Worm (Caenorhabditis elegans): ENCODE measurements around the gene egl-10.

egl-10 gene

DNA sequence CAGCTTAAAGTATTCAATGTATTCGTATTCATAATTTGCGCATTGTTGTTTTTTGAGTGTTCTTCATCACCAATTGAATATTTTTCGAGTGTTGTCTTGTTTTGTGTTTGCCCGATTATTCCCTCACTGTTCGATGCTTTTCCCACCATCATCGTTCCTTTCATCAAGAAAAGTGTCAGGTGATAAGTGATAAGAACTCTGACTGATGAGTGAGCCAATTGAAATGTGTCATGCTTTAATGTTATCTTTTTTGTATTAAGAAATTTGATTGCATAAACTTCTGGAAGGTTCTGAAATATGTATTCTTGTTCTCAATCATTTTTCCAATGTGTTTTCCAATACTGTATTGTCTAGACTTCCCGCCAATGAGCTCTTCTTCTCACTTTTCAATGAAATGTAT, 12.6 kb upstream of the egl-10 start:
- no peak for TF ChIP-seq hmg-4 (GFP tag; optimal IDR thresholded peaks at IDR 0.05)
- TF ChIP-seq scrt-1 (GFP tag; IDR thresholded peaks at IDR 0.05): no peak
- no peak for TF ChIP-seq tra-4 (tag; optimal IDR thresholded peaks at IDR 0.05)
- TF ChIP-seq F13C5.2 (tag; optimal IDR thresholded peaks at IDR 0.05): no peak
- no peak for TF ChIP-seq flt-1 (GFP tag; IDR thresholded peaks at IDR 0.05)
- TF ChIP-seq aly-1 (tag; optimal IDR thresholded peaks at IDR 0.05): no peak
- TF ChIP-seq tbx-11 (GFP tag; IDR thresholded peaks at IDR 0.05): no peak
- no peak for TF ChIP-seq hnd-1 (tag; optimal IDR thresholded peaks at IDR 0.05)
- TF ChIP-seq ceh-36 (tag; optimal IDR thresholded peaks at IDR 0.05): no peak
- TF ChIP-seq ets-7 (tag; optimal IDR thresholded peaks at IDR 0.05): no peak
- TF ChIP-seq sea-1 (GFP tag; conservative IDR thresholded peaks at IDR 0.05): no peak

DNA sequence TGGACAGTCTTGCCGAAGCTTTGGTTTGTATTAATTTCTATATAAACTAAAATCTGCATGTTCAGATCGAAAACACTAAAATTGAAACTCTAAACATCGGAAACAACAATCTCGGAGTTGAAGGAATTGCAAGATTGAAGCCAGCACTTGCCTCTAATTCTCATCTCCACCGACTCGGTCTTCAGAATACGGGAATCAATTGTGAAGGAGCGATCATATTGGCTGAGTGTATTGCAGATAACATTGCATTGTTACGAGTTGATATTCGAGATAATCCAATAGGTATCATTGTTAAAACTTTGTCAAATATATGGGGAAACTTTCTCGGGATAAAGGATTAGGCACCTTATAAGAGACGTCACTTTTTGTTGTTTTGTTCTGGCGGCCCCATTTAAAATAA, 7.5 kb upstream of the egl-10 start:
- TF ChIP-seq B0310.2 (tag; optimal IDR thresholded peaks at IDR 0.05) (no peak), F13C5.2 (tag; optimal IDR thresholded peaks at IDR 0.05) (no peak), tbx-11 (GFP tag; IDR thresholded peaks at IDR 0.05) (no peak), sea-1 (GFP tag; conservative IDR thresholded peaks at IDR 0.05) (no peak), ama-1 (optimal IDR thresholded peaks at IDR 0.05) (no peak), tra-4 (tag; optimal IDR thresholded peaks at IDR 0.05) (no peak), ceh-13 (GFP tag; optimal IDR thresholded peaks at IDR 0.05) (no peak), pes-1 (GFP tag; IDR thresholded peaks at IDR 0.05) (no peak), hmbx-1 (tag; optimal IDR thresholded peaks at IDR 0.05) (no peak), ets-7 (tag; optimal IDR thresholded peaks at IDR 0.05) (no peak), hmg-4 (GFP tag; optimal IDR thresholded peaks at IDR 0.05) (no peak), aly-1 (tag; optimal IDR thresholded peaks at IDR 0.05) (no peak), ceh-36 (tag; optimal IDR thresholded peaks at IDR 0.05) (no peak), hnd-1 (tag; optimal IDR thresholded peaks at IDR 0.05) (no peak), flt-1 (GFP tag; IDR thresholded peaks at IDR 0.05) (no peak), tbx-37 (GFP tag; conservative IDR thresholded peaks at IDR 0.05) (no peak), scrt-1 (GFP tag; IDR thresholded peaks at IDR 0.05) (no peak)

DNA sequence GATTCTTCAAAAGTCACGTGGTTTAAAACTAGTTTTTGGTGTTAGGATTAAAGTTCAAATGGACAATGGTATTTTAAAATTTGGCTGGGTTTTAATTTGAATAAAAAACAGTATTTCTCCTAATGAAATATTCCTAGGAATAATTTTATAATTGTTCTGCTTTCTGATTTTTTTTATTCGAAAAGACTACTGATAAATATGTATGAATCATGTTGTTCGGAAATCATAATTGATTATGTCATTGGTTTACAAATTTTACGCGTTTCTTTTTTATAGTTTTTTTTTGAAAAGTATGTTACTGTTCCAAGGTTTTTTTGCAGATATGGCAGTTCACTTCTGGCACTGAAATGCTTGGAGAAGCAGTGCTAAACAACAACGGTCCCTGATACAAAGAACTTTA, 5.6 kb upstream of the egl-10 start, which contains the start of gene F28C1.3:
TSS of gene F28C1.3 (plus strand) at position 301 of the 400 bp plus-strand sequence.
- no peak for TF ChIP-seq B0310.2 (tag; optimal IDR thresholded peaks at IDR 0.05)
- TF ChIP-seq ceh-36 (tag; optimal IDR thresholded peaks at IDR 0.05): no peak
- TF ChIP-seq hmg-4 (GFP tag; optimal IDR thresholded peaks at IDR 0.05): no peak
- no peak for TF ChIP-seq aly-1 (tag; optimal IDR thresholded peaks at IDR 0.05)
- no peak for TF ChIP-seq ama-1 (optimal IDR thresholded peaks at IDR 0.05)
- TF ChIP-seq ceh-13 (GFP tag; optimal IDR thresholded peaks at IDR 0.05): no peak
- TF ChIP-seq hmbx-1 (tag; optimal IDR thresholded peaks at IDR 0.05): no peak
- no peak for TF ChIP-seq tbx-37 (GFP tag; conservative IDR thresholded peaks at IDR 0.05)
- TF ChIP-seq flt-1 (GFP tag; IDR thresholded peaks at IDR 0.05): no peak
- no peak for TF ChIP-seq tbx-11 (GFP tag; IDR thresholded peaks at IDR 0.05)
- TF ChIP-seq tra-4 (tag; optimal IDR thresholded peaks at IDR 0.05): no peak
- no peak for TF ChIP-seq hnd-1 (tag; optimal IDR thresholded peaks at IDR 0.05)

DNA sequence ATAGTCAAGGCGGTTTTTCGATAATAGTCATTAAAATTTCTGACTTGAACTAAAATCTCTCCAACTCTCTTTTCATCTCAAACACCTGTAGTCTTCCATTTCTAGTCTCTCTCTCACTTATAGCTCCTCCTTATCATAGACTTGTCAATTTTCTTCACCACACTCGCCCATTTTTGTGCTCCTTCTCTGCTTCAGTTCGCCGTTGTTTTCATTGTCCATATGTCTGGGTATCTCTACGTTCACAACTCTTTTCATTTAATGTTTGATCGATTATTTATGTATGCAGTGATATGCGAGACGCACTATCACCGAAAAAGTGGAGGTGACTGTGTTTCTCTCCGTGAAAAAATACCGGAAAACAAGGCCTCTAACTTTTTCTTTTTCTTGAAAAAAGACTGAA, 4.9 kb upstream of the egl-10 start:
- TF ChIP-seq flt-1 (GFP tag; IDR thresholded peaks at IDR 0.05) (no peak), ceh-13 (GFP tag; optimal IDR thresholded peaks at IDR 0.05) (no peak), hmg-4 (GFP tag; optimal IDR thresholded peaks at IDR 0.05) (no peak), B0310.2 (tag; optimal IDR thresholded peaks at IDR 0.05) (no peak)

DNA sequence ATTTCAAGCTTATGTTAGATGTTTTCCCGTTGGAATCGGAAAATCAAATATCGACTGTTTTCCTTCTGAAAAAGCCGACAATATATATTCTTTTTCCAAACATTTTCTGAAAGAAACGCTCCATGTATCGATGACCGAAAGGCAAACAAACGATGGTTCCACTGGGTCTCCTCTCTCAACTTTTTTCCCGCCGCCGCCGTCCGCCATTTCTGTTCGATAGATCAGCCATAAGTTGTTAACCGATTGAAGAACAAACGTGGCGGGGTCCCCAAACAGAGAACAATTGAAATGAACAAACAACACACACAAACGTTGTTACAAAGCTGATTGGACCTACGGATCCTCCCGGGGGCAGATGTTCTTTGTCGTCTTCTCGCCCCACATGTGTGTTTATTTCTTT, 3.8 kb upstream of the egl-10 start:
- TF ChIP-seq aly-1 (tag; optimal IDR thresholded peaks at IDR 0.05): no peak
- TF ChIP-seq hmg-4 (GFP tag; optimal IDR thresholded peaks at IDR 0.05): no peak
- no peak for TF ChIP-seq F13C5.2 (tag; optimal IDR thresholded peaks at IDR 0.05)
- no peak for TF ChIP-seq ama-1 (optimal IDR thresholded peaks at IDR 0.05)
- no peak for TF ChIP-seq tbx-11 (GFP tag; IDR thresholded peaks at IDR 0.05)
- no peak for TF ChIP-seq flt-1 (GFP tag; IDR thresholded peaks at IDR 0.05)
- TF ChIP-seq tbx-37 (GFP tag; conservative IDR thresholded peaks at IDR 0.05): no peak

DNA sequence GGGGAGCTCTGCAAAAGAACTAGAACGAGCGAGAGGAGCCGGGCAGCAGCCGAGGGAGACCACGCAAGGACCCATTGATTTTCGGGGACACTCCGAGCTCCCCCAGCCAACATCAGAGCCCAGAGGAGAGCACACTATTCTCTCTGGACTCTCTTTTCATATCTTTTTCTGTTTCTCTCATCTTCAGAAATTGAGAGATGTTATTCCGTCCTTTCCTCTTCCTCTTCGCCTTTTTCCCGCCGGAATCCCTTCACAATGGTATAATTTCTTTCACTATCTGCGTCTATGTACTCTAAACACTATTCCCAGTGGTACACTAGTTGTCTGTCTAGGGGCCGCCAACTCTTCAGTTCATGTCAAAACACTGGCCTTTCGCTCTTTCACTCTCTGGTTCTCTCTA, 2.6 kb upstream of the egl-10 start:
- TF ChIP-seq hmg-4 (GFP tag; optimal IDR thresholded peaks at IDR 0.05) (peak; percentile 43), pes-1 (GFP tag; IDR thresholded peaks at IDR 0.05) (no peak), tra-4 (tag; optimal IDR thresholded peaks at IDR 0.05) (no peak)

DNA sequence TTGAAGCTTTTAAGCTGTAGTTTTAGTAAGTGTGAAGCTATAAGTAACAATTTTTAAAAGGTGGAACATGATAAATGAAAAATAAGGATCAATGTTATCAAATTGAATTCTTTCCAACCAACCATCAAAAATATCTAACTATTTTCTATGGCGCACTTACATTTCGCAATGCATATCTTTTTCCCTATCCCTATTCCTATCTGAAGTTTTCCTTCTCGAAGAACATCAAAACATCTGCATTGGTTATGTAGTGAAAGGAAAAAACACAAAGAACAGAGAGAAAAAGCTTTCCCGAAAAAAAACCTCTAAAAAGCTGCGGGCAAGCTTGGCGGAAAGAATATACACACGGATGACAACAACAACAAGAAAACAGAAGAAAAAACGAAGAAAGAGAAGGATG, 2.2 kb downstream of the egl-10 start:
- no peak for TF ChIP-seq tbx-11 (GFP tag; IDR thresholded peaks at IDR 0.05)
- no peak for TF ChIP-seq ets-7 (tag; optimal IDR thresholded peaks at IDR 0.05)
- TF ChIP-seq hmbx-1 (tag; optimal IDR thresholded peaks at IDR 0.05): no peak
- TF ChIP-seq pes-1 (GFP tag; IDR thresholded peaks at IDR 0.05): no peak
- no peak for TF ChIP-seq scrt-1 (GFP tag; IDR thresholded peaks at IDR 0.05)
- no peak for TF ChIP-seq tra-4 (tag; optimal IDR thresholded peaks at IDR 0.05)
- no peak for TF ChIP-seq flt-1 (GFP tag; IDR thresholded peaks at IDR 0.05)
- TF ChIP-seq ama-1 (optimal IDR thresholded peaks at IDR 0.05): no peak
- TF ChIP-seq hnd-1 (tag; optimal IDR thresholded peaks at IDR 0.05): no peak
- TF ChIP-seq B0310.2 (tag; optimal IDR thresholded peaks at IDR 0.05): no peak
- TF ChIP-seq ceh-13 (GFP tag; optimal IDR thresholded peaks at IDR 0.05): no peak
- no peak for TF ChIP-seq tbx-37 (GFP tag; conservative IDR thresholded peaks at IDR 0.05)
- TF ChIP-seq F13C5.2 (tag; optimal IDR thresholded peaks at IDR 0.05): no peak
- no peak for TF ChIP-seq sea-1 (GFP tag; conservative IDR thresholded peaks at IDR 0.05)
- no peak for TF ChIP-seq ceh-36 (tag; optimal IDR thresholded peaks at IDR 0.05)
- TF ChIP-seq aly-1 (tag; optimal IDR thresholded peaks at IDR 0.05): no peak
- TF ChIP-seq hmg-4 (GFP tag; optimal IDR thresholded peaks at IDR 0.05): no peak

DNA sequence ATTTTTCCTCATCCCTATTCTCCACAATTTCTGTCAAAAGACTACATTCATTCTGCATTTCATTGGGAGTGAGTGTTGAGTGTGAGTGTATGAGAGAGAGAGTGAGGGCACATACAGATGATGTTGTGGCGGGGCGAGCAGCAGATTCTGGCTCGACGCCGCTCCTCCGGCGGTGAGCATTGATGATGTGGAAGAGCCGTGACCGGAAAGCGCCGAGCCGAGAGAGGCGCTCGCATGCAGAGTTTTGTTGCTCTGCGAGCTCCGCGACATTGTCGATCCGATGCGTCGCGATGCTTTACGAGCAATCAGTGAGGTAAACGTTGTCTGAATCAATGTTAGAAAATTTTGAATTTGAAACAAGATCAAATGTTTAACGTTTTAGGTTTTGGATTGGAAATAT, 7.1 kb downstream of the egl-10 start:
- no peak for TF ChIP-seq flt-1 (GFP tag; IDR thresholded peaks at IDR 0.05)
- TF ChIP-seq tra-4 (tag; optimal IDR thresholded peaks at IDR 0.05): no peak
- TF ChIP-seq aly-1 (tag; optimal IDR thresholded peaks at IDR 0.05): no peak
- TF ChIP-seq ceh-36 (tag; optimal IDR thresholded peaks at IDR 0.05): no peak

All from whole organism, early embryonic.